Fruit fly (Drosophila melanogaster) whole organism: ENCODE measurements around the gene CG11313.

Experiments used
- Dll ChIP-seq: fragments of >200 bp; optimal IDR thresholded peaks from 2 replicates; lab custom pipeline; 2017
- EcR ChIP-seq, 2 experiments: fragments of >200 bp; optimal IDR thresholded peaks; 2 replicates each; lab custom pipeline; 2017; ENCODE audit warnings: missing biosample characterization in 2 of 2, missing genetic modification characterization in 2 of 2, missing genetic modification reagents in 2 of 2
- pan ChIP-seq: fragments of >200 bp; optimal IDR thresholded peaks from 2 replicates; lab custom pipeline; 2017
- psq ChIP-seq: fragments of >200 bp; optimal IDR thresholded peaks from 2 replicates; lab custom pipeline; 2017
- usp ChIP-seq: fragments of >200 bp; optimal IDR thresholded peaks from 2 replicates; lab custom pipeline; 2017; ENCODE audit warnings: missing biosample characterization, missing genetic modification characterization, mixed read lengths

- TF ChIP-seq usp (no peak), pan (lab: Kevin White, UChicago) (no peak), psq (lab: Kevin White, UChicago) (no peak), Dll (lab: Kevin White, UChicago) (no peak), EcR (GFP tag; optimal IDR thresholded peaks at IDR 0.05; lab: Kevin White, UChicago) (no peak)
Measured at dm6 chr3R:30756191-30756590, 25.2 kb upstream of the CG11313 start.
